ENCODE assay signal across 1 fruit fly cellular context in the genomic region with DNA sequence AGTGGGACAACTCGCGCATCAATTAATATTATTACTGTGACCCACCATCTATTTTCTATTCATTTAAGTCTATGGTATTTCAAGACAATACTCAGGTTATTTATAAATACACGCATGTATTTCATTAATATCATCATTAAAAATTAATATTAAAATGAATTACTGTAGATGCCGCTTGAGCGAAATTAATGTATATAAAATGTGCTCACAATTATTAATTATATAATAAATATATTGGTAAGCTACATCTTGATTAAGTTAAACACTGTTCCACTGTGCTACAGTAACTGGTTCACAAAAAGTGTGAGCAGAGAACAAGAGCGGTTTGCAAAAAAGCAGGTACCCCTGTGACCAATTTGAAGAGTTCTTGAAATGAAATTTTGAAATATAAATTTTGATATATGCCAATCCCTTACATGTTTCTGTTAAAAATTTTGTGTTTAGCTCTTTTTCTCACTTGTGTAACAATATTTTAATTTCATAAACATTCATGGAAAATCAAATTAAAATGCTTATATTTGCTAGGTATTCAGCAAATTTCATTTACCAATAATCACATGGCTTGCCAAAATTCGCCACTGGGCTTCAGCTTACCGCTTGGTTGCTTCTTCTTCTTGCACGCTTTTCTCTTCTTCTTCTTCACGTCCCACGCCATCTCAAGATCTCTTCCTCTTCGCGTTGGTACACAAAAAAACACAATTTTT.
TF ChIP-seq lines count a peak whose summit lies in the region.

No protein-coding gene starts in this region.

TF ChIP-seq in whole organism, embryonic, 481 proteins besides CTCF, POLR2A, EP300 and RAD21 (continued from another document):
- TF ChIP-seq CG12659 (GFP tag; optimal IDR thresholded peaks at IDR 0.05; lab: Kevin White, UChicago) (peak; percentile 100), CG32532 (GFP tag; IDR thresholded peaks at IDR 0.05; lab: Robert Waterston, UW) (peak; percentile 100), CG1792 (GFP tag; optimal IDR thresholded peaks at IDR 0.05; lab: Kevin White, UChicago) (peak; percentile 100), CG3726 (GFP tag; IDR thresholded peaks at IDR 0.05; lab: Robert Waterston, UW) (peak; percentile 99), Eip74EF (GFP tag; optimal IDR thresholded peaks at IDR 0.05; lab: Kevin White, UChicago) (peak in 1 of 2 experiments; percentile 99), CG6272 (GFP tag; IDR thresholded peaks at IDR 0.05; lab: Robert Waterston, UW) (peak; percentile 99), ewg (GFP tag; optimal IDR thresholded peaks at IDR 0.05; lab: Kevin White, UChicago) (peak; percentile 99), mirr (GFP tag; optimal IDR thresholded peaks at IDR 0.05; lab: Kevin White, UChicago) (peak; percentile 99), Sox102F (GFP tag; optimal IDR thresholded peaks at IDR 0.05; lab: Kevin White, UChicago) (peak; percentile 100), CG3995 (GFP tag; optimal IDR thresholded peaks at IDR 0.05; lab: Kevin White, UChicago) (peak; percentile 91), oc (tag; optimal IDR thresholded peaks at IDR 0.05; lab: Kevin White, UChicago) (peak; percentile 99), fd96Cb (tag; optimal IDR thresholded peaks at IDR 0.05; lab: Kevin White, UChicago) (peak; percentile 100), Deaf1 (tag; optimal IDR thresholded peaks at IDR 0.05; lab: Kevin White, UChicago) (peak; percentile 95), Rfx (GFP tag; IDR thresholded peaks at IDR 0.05; lab: Robert Waterston, UW) (peak; percentile 100), HLH3B (GFP tag; IDR thresholded peaks at IDR 0.05; lab: Robert Waterston, UW) (peak; percentile 99), eve (GFP tag; optimal IDR thresholded peaks at IDR 0.05; lab: Kevin White, UChicago) (peak; percentile 63 to 100), bbx (GFP tag; IDR thresholded peaks at IDR 0.05; lab: Robert Waterston, UW; ENCODE audit: partially characterized antibody) (no peak; the same call in 1 of the 2 replicates), Asciz (GFP tag; optimal IDR thresholded peaks at IDR 0.05; lab: Kevin White, UChicago) (peak; percentile 100), ap (GFP tag; IDR thresholded peaks at IDR 0.05; lab: Robert Waterston, UW) (peak; percentile 99), CG7745 (tag; optimal IDR thresholded peaks at IDR 0.05; lab: Kevin White, UChicago) (peak; percentile 1), Dp (GFP tag; optimal IDR thresholded peaks at IDR 0.05; lab: Kevin White, UChicago) (peak; percentile 57), ase (GFP tag; IDR thresholded peaks at IDR 0.05; lab: Robert Waterston, UW) (peak; percentile 99)
